Worm (Caenorhabditis elegans) whole organism, midembryonic: ENCODE results near the gene col-139.

Experiments used
- cog-1 ChIP-seq: sonication (generic microtip); optimal IDR thresholded peaks from 2 replicates; lab custom pipeline; 2016; ENCODE audit warnings: missing genetic modification characterization, missing compliant biosample characterization
- flt-1 ChIP-seq: fragments of 200-800 bp; sonication (Bioruptor generic); IDR thresholded peaks from 2 replicates; pipeline ENCODE4 v1.3.6; 2022; ENCODE audit warnings: missing genetic modification characterization, missing compliant biosample characterization
- tab-1 ChIP-seq: fragments of 200-800 bp; sonication (Bioruptor generic); IDR thresholded peaks from 2 replicates; pipeline ENCODE4 v1.3.6; 2022; ENCODE audit warnings: missing genetic modification characterization, missing compliant biosample characterization
- ztf-23 ChIP-seq: fragments of 200-800 bp; sonication (Bioruptor generic); IDR thresholded peaks from 2 replicates; pipeline ENCODE4 v1.3.6; 2022; ENCODE audit warnings: missing genetic modification reagents, missing genetic modification characterization, missing compliant biosample characterization
- ztf-29 ChIP-seq: fragments of 200-800 bp; sonication (Bioruptor generic); IDR thresholded peaks from 2 replicates; pipeline ENCODE4 v1.3.6; 2022; ENCODE audit warnings: missing genetic modification reagents, missing genetic modification characterization, missing compliant biosample characterization

ce11 chrV:4642691-4643090, 11.1 kb downstream of the col-139 start, which contains the start of gene soc-1:
- TF ChIP-seq ztf-23 (GFP tag; lab: Robert Waterston, UW) (no peak), tab-1 (no peak), flt-1 (GFP tag; lab: Robert Waterston, UW) (no peak), cog-1 (tag; lab: Kevin White, UChicago) (no peak), ztf-29 (no peak)
